Fruit fly (Drosophila melanogaster): ENCODE data around the gene ctp.
A peak's percentile ranks its signal among the peaks of the same experiment; 100 is the strongest.

- TF ChIP-seq HLH54F (GFP tag; optimal IDR thresholded peaks at IDR 0.05) = peak; percentile 98
- TF ChIP-seq CG8478 (optimal IDR thresholded peaks at IDR 0.05) = no peak
- peak; percentile 96 for TF ChIP-seq CG9876 (GFP tag; optimal IDR thresholded peaks at IDR 0.05)
- peak; percentile 97 for TF ChIP-seq CG16863 (GFP tag; optimal IDR thresholded peaks at IDR 0.05)
- peak; percentile 96 for TF ChIP-seq CG11723 (GFP tag; optimal IDR thresholded peaks at IDR 0.05)
- TF ChIP-seq CG10366 (GFP tag; IDR thresholded peaks at IDR 0.05) = peak; percentile 97
- TF ChIP-seq ssp (GFP tag; IDR thresholded peaks at IDR 0.05) = peak; percentile 90
- peak; percentile 98 for TF ChIP-seq Hsf (GFP tag; optimal IDR thresholded peaks at IDR 0.05)
- TF ChIP-seq CG1603 (tag; optimal IDR thresholded peaks at IDR 0.05) = peak; percentile 96
- peak; percentile 95 for TF ChIP-seq CG17568 (GFP tag; optimal IDR thresholded peaks at IDR 0.05)
- TF ChIP-seq CG14050 (GFP tag; IDR thresholded peaks at IDR 0.05) = peak; percentile 96
- peak; percentile 95 for TF ChIP-seq CG5953 (GFP tag; IDR thresholded peaks at IDR 0.05)
These were observed 20.8 kb upstream of the ctp start, which contains the start of gene CG3009 for dm6 chrX:4666650-4667360.
